Fruit fly (Drosophila melanogaster): Measurements from ENCODE around the gene Rev1.

The Rev1 gene

dm6 chr3L:685441-685804, 31.3 kb downstream of the Rev1 start, which contains the start of gene ebd1 (continued):
- TF ChIP-seq lab (GFP tag; optimal IDR thresholded peaks at IDR 0.05) (peak; percentile 44), BtbVII (GFP tag; optimal IDR thresholded peaks at IDR 0.05) (peak; percentile 59), CG17328 (GFP tag; IDR thresholded peaks at IDR 0.05) (0 out of 2 replicates have a peak, but pooled peaks have one; percentile 5), Jarid2 (GFP tag; optimal IDR thresholded peaks at IDR 0.05) (peak; percentile 10), gcm (GFP tag; optimal IDR thresholded peaks at IDR 0.05) (peak; percentile 6), dmrt99B (tag; optimal IDR thresholded peaks at IDR 0.05) (no peak), Ets65A (GFP tag) (peak; percentile 78), Dll (GFP tag; IDR thresholded peaks at IDR 0.05; ENCODE audit: partially characterized antibody) (0 out of 4 replicates have a peak, but pooled peaks have one; percentile 44), CG17829 (tag; optimal IDR thresholded peaks at IDR 0.05) (peak; percentile 38), gsb (GFP tag; IDR thresholded peaks at IDR 0.05) (no peak), CG8290 (GFP tag; optimal IDR thresholded peaks at IDR 0.05) (peak; percentile 47), CG8290 (tag; optimal IDR thresholded peaks at IDR 0.05) (peak; percentile 24 to 61), MESR4 (GFP tag; optimal IDR thresholded peaks at IDR 0.05) (peak; percentile 17), mirr (GFP tag; optimal IDR thresholded peaks at IDR 0.05) (peak; percentile 6), pros (GFP tag; optimal IDR thresholded peaks at IDR 0.05) (peak; percentile 28), Nf-YB (GFP tag; optimal IDR thresholded peaks at IDR 0.05) (peak; percentile 8), CG12391 (tag; optimal IDR thresholded peaks at IDR 0.05) (no peak), nom (GFP tag; optimal IDR thresholded peaks at IDR 0.05) (peak; percentile 51), CG8924 (tag; optimal IDR thresholded peaks at IDR 0.05) (peak; percentile 43), CG8478 (optimal IDR thresholded peaks at IDR 0.05) (peak; percentile 53), Max (GFP tag; optimal IDR thresholded peaks at IDR 0.05) (peak; percentile 19), Sin3A (optimal IDR thresholded peaks at IDR 0.05) (no peak), ewg (GFP tag; optimal IDR thresholded peaks at IDR 0.05) (peak; percentile 97), CG3163 (GFP tag; optimal IDR thresholded peaks at IDR 0.05) (peak; percentile 45), CG1647 (GFP tag; optimal IDR thresholded peaks at IDR 0.05) (no peak), Ptx1 (GFP tag; IDR thresholded peaks at IDR 0.05) (no peak), nerfin-1 (tag; optimal IDR thresholded peaks at IDR 0.05) (peak; percentile 50), sd (tag; optimal IDR thresholded peaks at IDR 0.05) (no peak), CG14667 (GFP tag; IDR thresholded peaks at IDR 0.05) (no peak), so (GFP tag; IDR thresholded peaks at IDR 0.05) (no peak; the same call in 2 of the 3 replicates), Nf-YC (tag; optimal IDR thresholded peaks at IDR 0.05) (peak; percentile 20), zen2 (GFP tag; IDR thresholded peaks at IDR 0.05; ENCODE audit: partially characterized antibody) (0 out of 3 replicates have a peak, but pooled peaks have one; percentile 6), CG12659 (GFP tag; optimal IDR thresholded peaks at IDR 0.05) (peak; percentile 7), CG6791 (GFP tag; IDR thresholded peaks at IDR 0.05; ENCODE audit: partially characterized antibody) (peak; percentile 36; the same call in 1 of the 3 replicates), Deaf1 (tag; optimal IDR thresholded peaks at IDR 0.05) (peak; percentile 58), CG4328 (GFP tag; optimal IDR thresholded peaks at IDR 0.05) (peak; percentile 4), CTCF (GFP tag; optimal IDR thresholded peaks at IDR 0.05) (peak; percentile 33), Med (GFP tag) (peak; percentile 76), Trl (optimal IDR thresholded peaks at IDR 0.05) (peak; percentile 71 to 84), Trl (GFP tag; optimal IDR thresholded peaks at IDR 0.05) (no peak), CG34376 (GFP tag; optimal IDR thresholded peaks at IDR 0.05) (peak; percentile 2), kni (GFP tag; optimal IDR thresholded peaks at IDR 0.05) (peak; percentile 92), sens (GFP tag) (peak; percentile 34), CG14710 (tag; optimal IDR thresholded peaks at IDR 0.05) (peak; percentile 1), CG12744 (GFP tag; optimal IDR thresholded peaks at IDR 0.05) (no peak), CG1832 (GFP tag; optimal IDR thresholded peaks at IDR 0.05) (peak; percentile 80), YL-1 (GFP tag; optimal IDR thresholded peaks at IDR 0.05) (peak; percentile 70), CG8359 (GFP tag; optimal IDR thresholded peaks at IDR 0.05; ENCODE audit: borderline replicate concordance) (no peak), tll (GFP tag; optimal IDR thresholded peaks at IDR 0.05) (peak in 1 of 2 experiments; percentile 20), CG11247 (GFP tag; IDR thresholded peaks at IDR 0.05) (no peak), CG17186 (GFP tag; optimal IDR thresholded peaks at IDR 0.05) (peak; percentile 37)
